Fruit fly (Drosophila melanogaster) whole organism, embryonic: Measurements from ENCODE around the gene Dmtn.

ENCODE experiments used
- Aef1 ChIP-seq: fragments of 200-800 bp; sonication (Bioruptor generic); IDR thresholded peaks from 3 replicates; pipeline ENCODE4 v1.3.6; 2022; ENCODE audit warnings: missing biosample characterization, missing genetic modification characterization
- CG7372 ChIP-seq: fragments of 200-800 bp; sonication (Bioruptor generic); IDR thresholded peaks from 2 replicates; pipeline ENCODE4 v1.3.6; 2022; ENCODE audit warnings: missing biosample characterization, missing genetic modification characterization
- kah ChIP-seq: fragments of 200-800 bp; sonication (Bioruptor generic); optimal IDR thresholded peaks from 2 replicates; lab custom pipeline; 2018; ENCODE audit warnings: missing biosample characterization, mild to moderate bottlenecking, missing genetic modification characterization
- trem ChIP-seq: fragments of 200-800 bp; optimal IDR thresholded peaks from 3 replicates; lab custom pipeline; 2019; ENCODE audit warnings: missing biosample characterization, mild to moderate bottlenecking, missing genetic modification characterization, moderate library complexity

DNA sequence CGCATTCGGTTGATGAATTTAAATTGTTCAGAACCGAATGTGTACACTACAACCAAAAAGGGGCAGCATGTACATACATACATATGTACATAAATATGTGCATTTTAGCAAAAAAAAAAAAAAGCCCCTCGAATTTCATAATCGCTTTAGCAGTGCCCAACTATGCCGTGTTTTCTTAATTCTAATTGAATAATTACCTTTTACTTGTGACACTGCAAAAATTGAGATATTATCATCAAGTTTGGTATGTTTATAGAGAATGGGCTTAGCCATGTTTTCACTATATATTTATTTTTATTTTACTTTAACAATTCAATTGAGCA lies 4.2 kb downstream of the Dmtn start:
- TF ChIP-seq Aef1 (GFP tag; lab: Robert Waterston, UW) = no peak
- TF ChIP-seq kah (GFP tag; lab: Kevin White, UChicago) = no peak
- TF ChIP-seq trem (tag; lab: Kevin White, UChicago) = no peak
- no peak for TF ChIP-seq CG7372 (GFP tag; lab: Robert Waterston, UW)
